Fruit fly (Drosophila melanogaster): ENCODE results near the gene Cad96Cb.

The Cad96Cb gene

dm6 chr3R:25236121-25236520 is 4.0 kb upstream of the Cad96Cb start:
- no peak for TF ChIP-seq brk (GFP tag; optimal IDR thresholded peaks at IDR 0.05)
- no peak for TF ChIP-seq Dfd (GFP tag; optimal IDR thresholded peaks at IDR 0.05)
- no peak for TF ChIP-seq pan (optimal IDR thresholded peaks at IDR 0.05)
- TF ChIP-seq Myc (optimal IDR thresholded peaks at IDR 0.05): no peak
- TF ChIP-seq GATAd (GFP tag; optimal IDR thresholded peaks at IDR 0.05): no peak
- TF ChIP-seq Abd-B (GFP tag; optimal IDR thresholded peaks at IDR 0.05): no peak
- no peak for TF ChIP-seq Dif (GFP tag; optimal IDR thresholded peaks at IDR 0.05; ENCODE audit: partially characterized antibody)
- no peak for TF ChIP-seq usp (GFP tag; optimal IDR thresholded peaks at IDR 0.05)
- TF ChIP-seq h (GFP tag; optimal IDR thresholded peaks at IDR 0.05): no peak
- no peak for TF ChIP-seq Hr83 (GFP tag; optimal IDR thresholded peaks at IDR 0.05; ENCODE audit: poor library complexity, severe bottlenecking)

- TF ChIP-seq rgr (GFP tag; optimal IDR thresholded peaks at IDR 0.05) (peak; percentile 10), dl (GFP tag; optimal IDR thresholded peaks at IDR 0.05; ENCODE audit: insufficient read depth in 1 of 2, partially characterized antibody in 2 of 2) (no peak)
These were observed 3.2 kb upstream of the Cad96Cb start, which contains the start of gene Sil1 for dm6 chr3R:25235362-25235761. Gene Sil1, minus strand, starts transcription at chr3R:25235529.

dm6 chr3R:25225483-25225882 is 6.6 kb downstream of the Cad96Cb start:
- TF ChIP-seq brk (GFP tag; optimal IDR thresholded peaks at IDR 0.05) (no peak), jim (GFP tag; optimal IDR thresholded peaks at IDR 0.05) (no peak), usp (GFP tag; optimal IDR thresholded peaks at IDR 0.05) (no peak), dsf (GFP tag; optimal IDR thresholded peaks at IDR 0.05; ENCODE audit: borderline replicate concordance) (no peak), Rel (GFP tag; optimal IDR thresholded peaks at IDR 0.05) (no peak), Rel (tag; optimal IDR thresholded peaks at IDR 0.05) (no peak), pan (optimal IDR thresholded peaks at IDR 0.05) (no peak), lola (GFP tag; optimal IDR thresholded peaks at IDR 0.05) (no peak), CG32264 (GFP tag; optimal IDR thresholded peaks at IDR 0.05) (no peak), OdsH (GFP tag; optimal IDR thresholded peaks at IDR 0.05) (no peak), CrebA (GFP tag; optimal IDR thresholded peaks at IDR 0.05; ENCODE audit: borderline replicate concordance) (no peak), Dfd (GFP tag; optimal IDR thresholded peaks at IDR 0.05) (no peak), tai (GFP tag; optimal IDR thresholded peaks at IDR 0.05) (no peak), Sp1 (GFP tag; optimal IDR thresholded peaks at IDR 0.05) (no peak), Jra (GFP tag; optimal IDR thresholded peaks at IDR 0.05) (no peak), foxo (GFP tag; optimal IDR thresholded peaks at IDR 0.05) (no peak), sage (GFP tag; optimal IDR thresholded peaks at IDR 0.05) (no peak), fru (GFP tag; optimal IDR thresholded peaks at IDR 0.05) (no peak), Hr83 (GFP tag; optimal IDR thresholded peaks at IDR 0.05; ENCODE audit: poor library complexity, severe bottlenecking) (no peak)

- TF ChIP-seq CG9705 (GFP tag; optimal IDR thresholded peaks at IDR 0.05) (no peak), br (GFP tag; optimal IDR thresholded peaks at IDR 0.05) (no peak), N (GFP tag; optimal IDR thresholded peaks at IDR 0.05) (peak; percentile 92), sv (GFP tag; optimal IDR thresholded peaks at IDR 0.05) (no peak), Hr83 (GFP tag; optimal IDR thresholded peaks at IDR 0.05; ENCODE audit: poor library complexity, severe bottlenecking) (peak; percentile 71), Hr78 (GFP tag; optimal IDR thresholded peaks at IDR 0.05) (peak; percentile 47), ey (GFP tag; optimal IDR thresholded peaks at IDR 0.05) (no peak), Vsx2 (GFP tag; optimal IDR thresholded peaks at IDR 0.05; ENCODE audit: partially characterized antibody) (no peak)
These were observed 10.8 kb downstream of the Cad96Cb start, which contains the start of gene Alg9 for dm6 chr3R:25221203-25221807. Gene Alg9, plus strand, starts transcription at chr3R:25221589.

- TF ChIP-seq N (GFP tag; optimal IDR thresholded peaks at IDR 0.05) (no peak), dl (GFP tag; optimal IDR thresholded peaks at IDR 0.05; ENCODE audit: insufficient read depth in 1 of 2, partially characterized antibody in 2 of 2) (no peak), brk (GFP tag; optimal IDR thresholded peaks at IDR 0.05) (no peak), dmrt93B (GFP tag; optimal IDR thresholded peaks at IDR 0.05) (no peak), jim (GFP tag; optimal IDR thresholded peaks at IDR 0.05) (no peak), br (GFP tag; optimal IDR thresholded peaks at IDR 0.05) (no peak), Jra (GFP tag; optimal IDR thresholded peaks at IDR 0.05) (no peak), Hnf4 (GFP tag; optimal IDR thresholded peaks at IDR 0.05) (no peak), GATAd (GFP tag; optimal IDR thresholded peaks at IDR 0.05) (no peak), CG32264 (GFP tag; optimal IDR thresholded peaks at IDR 0.05) (no peak), CG9705 (GFP tag; optimal IDR thresholded peaks at IDR 0.05) (no peak), Mio (GFP tag; optimal IDR thresholded peaks at IDR 0.05) (no peak), Rel (GFP tag; optimal IDR thresholded peaks at IDR 0.05) (no peak), Rel (tag; optimal IDR thresholded peaks at IDR 0.05) (no peak)
These were observed 13.1 kb downstream of the Cad96Cb start, which contains the start of gene CG31103 for dm6 chr3R:25219018-25219417. Gene CG31103, plus strand, starts transcription at chr3R:25219318.

Data from whole organism, wandering third instar larva.